Fruit fly (Drosophila melanogaster): ENCODE measurements around the gene CG13070.

CG13070 gene

DNA sequence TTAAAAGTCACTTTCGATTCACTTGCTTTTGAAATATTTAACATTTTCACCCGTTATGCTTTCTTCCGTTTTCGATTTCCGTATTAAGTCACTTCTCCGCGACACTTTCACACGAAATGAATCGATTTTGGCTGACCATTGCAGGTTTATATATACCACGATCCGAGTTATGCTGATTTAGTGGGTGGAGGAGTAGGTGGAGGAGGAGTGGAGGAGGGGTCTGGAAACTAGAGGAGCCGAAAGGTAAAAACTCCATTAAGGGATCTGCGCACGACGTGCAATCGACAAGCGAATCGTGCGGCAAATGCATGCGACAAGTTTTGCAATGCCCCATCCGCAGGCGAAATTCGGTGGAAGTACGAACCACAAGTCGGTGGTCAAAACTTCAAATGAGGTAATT lies 27.7 kb downstream of the CG13070 start, which contains the start of gene CG13045:
Gene CG13045, minus strand, starts transcription at position 101 of the 400 bp plus-strand sequence.
- TF ChIP-seq psq (optimal IDR thresholded peaks at IDR 0.05) (no peak), Myc (optimal IDR thresholded peaks at IDR 0.05) (no peak), h (optimal IDR thresholded peaks at IDR 0.05) (no peak)

DNA sequence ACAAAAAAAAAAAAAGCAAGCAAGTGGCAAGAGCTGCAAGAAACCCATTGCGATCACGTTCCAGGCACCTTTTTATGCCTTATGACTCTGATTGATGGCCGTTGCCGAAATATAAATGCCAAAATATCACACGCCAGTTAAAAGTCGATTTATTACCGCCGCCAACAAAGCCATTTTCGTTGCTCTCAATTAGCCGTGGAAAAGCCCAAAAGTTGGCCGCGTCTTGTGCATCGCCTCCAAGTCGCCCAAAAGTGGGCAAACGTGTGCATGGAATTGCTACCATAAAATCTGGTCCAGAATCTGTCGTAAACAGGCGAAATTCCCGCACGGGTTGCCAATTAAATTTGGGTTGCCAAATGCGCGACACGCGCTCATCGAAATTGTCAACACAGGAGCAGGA lies 28.5 kb downstream of the CG13070 start:
- no peak for TF ChIP-seq Sin3A (optimal IDR thresholded peaks at IDR 0.05)
- no peak for TF ChIP-seq psq (optimal IDR thresholded peaks at IDR 0.05)
- no peak for TF ChIP-seq ttk (optimal IDR thresholded peaks at IDR 0.05)
- no peak for TF ChIP-seq h (optimal IDR thresholded peaks at IDR 0.05)
- no peak for TF ChIP-seq Myc (optimal IDR thresholded peaks at IDR 0.05)
- TF ChIP-seq insv (optimal IDR thresholded peaks at IDR 0.05), result no peak

DNA sequence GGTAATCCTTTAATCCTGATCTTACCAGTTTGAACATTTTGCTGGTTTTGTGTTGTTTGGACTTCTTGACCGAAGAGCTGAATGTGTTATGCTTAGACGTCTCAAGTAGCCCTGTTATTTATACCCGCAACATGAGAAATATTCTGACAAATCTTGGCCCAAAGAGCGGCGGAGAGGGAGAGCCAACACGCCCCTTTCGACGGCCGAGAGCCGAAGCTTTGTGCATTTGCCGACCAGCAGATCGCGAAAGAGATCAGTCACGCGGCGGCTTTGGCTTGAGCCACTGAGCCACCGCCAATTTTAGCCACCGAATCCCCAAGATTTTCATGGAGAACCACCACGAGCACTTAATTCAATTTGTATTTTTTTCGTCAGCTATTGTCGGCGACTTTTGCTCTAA lies 32.3 kb downstream of the CG13070 start, which contains the start of gene CG4962:
Gene CG4962, minus strand, starts transcription at position 101 of the 400 bp plus-strand sequence.
- no peak for TF ChIP-seq ttk (optimal IDR thresholded peaks at IDR 0.05)
- TF ChIP-seq Sin3A (optimal IDR thresholded peaks at IDR 0.05), result no peak
- TF ChIP-seq Myc (optimal IDR thresholded peaks at IDR 0.05), result no peak

DNA sequence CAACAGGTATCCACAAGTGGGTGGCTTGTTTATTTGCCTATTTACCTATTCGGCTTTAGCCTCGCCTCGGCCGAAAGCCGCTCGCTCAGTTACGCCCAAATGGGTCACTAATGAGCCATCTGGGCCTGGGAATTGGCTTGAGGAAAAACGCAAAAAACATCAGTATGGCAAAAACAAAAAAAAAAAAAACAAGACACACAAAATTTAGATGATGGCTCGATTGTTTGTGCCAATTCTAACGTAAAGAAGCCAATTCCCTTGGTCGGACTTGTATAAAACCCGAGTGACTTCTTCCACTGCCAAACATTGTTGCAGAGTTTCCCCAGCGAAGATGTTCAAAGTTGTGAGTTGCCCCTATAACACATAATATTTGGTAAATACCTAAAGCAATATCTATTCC lies 38.0 kb downstream of the CG13070 start, which contains the start of gene CG4982:
Gene CG4982, plus strand, starts transcription at position 301 of the 400 bp plus-strand sequence.
- TF ChIP-seq Myc (optimal IDR thresholded peaks at IDR 0.05), result no peak
- no peak for TF ChIP-seq Sin3A (optimal IDR thresholded peaks at IDR 0.05)
- no peak for TF ChIP-seq ttk (optimal IDR thresholded peaks at IDR 0.05)
- no peak for TF ChIP-seq psq (optimal IDR thresholded peaks at IDR 0.05)
- no peak for TF ChIP-seq h (optimal IDR thresholded peaks at IDR 0.05)
- TF ChIP-seq insv (optimal IDR thresholded peaks at IDR 0.05), result no peak

DNA sequence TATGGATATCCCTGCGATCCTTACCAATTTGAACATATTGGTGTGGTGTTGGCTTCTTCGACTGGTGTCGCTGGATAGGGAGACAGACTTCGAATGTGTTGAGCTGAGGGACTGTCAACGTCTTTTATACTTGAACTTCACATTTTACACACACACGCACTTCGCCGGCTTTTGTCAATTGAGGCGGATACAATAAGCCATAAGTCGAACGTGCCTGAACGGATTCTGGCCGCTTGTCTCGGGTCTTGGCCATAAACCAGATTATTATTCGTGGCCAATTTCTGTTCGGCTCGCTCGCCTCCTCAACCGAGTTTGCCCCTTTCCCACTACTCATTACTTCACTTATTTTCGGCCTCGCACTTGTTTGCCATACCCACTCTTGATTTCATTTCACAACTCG lies 39.9 kb downstream of the CG13070 start, which contains the start of gene CG13044:
Gene CG13044, minus strand, starts transcription at position 101 of the 400 bp plus-strand sequence.
- TF ChIP-seq psq (optimal IDR thresholded peaks at IDR 0.05) (no peak), ttk (optimal IDR thresholded peaks at IDR 0.05) (no peak), h (optimal IDR thresholded peaks at IDR 0.05) (no peak), Sin3A (optimal IDR thresholded peaks at IDR 0.05) (no peak), insv (optimal IDR thresholded peaks at IDR 0.05) (no peak), Myc (optimal IDR thresholded peaks at IDR 0.05) (no peak)

DNA sequence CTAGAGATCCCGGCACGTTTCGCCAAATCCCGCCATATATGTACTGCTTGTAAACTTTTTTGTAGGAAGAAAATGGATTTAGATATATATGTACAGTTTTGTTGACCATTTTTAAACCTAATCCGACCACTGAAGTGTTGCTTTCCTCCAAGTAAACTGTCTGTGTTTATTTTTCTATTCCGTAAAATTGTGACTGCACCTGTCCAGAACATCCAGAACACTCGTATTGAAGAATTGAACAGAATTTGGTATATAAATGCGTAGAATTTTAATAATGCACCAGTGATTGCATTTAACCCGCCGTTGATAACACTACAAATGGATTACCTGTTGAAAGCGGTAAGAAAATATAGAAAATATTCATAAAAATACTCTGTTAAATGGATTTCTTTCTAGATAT lies 40.8 kb downstream of the CG13070 start, which contains the start of gene CG43249:
Gene CG43249, plus strand, starts transcription at position 301 of the 400 bp plus-strand sequence.
- TF ChIP-seq ttk (optimal IDR thresholded peaks at IDR 0.05) (no peak), psq (optimal IDR thresholded peaks at IDR 0.05) (no peak), Myc (optimal IDR thresholded peaks at IDR 0.05) (no peak), Sin3A (optimal IDR thresholded peaks at IDR 0.05) (no peak), insv (optimal IDR thresholded peaks at IDR 0.05) (no peak), h (optimal IDR thresholded peaks at IDR 0.05) (no peak)

DNA sequence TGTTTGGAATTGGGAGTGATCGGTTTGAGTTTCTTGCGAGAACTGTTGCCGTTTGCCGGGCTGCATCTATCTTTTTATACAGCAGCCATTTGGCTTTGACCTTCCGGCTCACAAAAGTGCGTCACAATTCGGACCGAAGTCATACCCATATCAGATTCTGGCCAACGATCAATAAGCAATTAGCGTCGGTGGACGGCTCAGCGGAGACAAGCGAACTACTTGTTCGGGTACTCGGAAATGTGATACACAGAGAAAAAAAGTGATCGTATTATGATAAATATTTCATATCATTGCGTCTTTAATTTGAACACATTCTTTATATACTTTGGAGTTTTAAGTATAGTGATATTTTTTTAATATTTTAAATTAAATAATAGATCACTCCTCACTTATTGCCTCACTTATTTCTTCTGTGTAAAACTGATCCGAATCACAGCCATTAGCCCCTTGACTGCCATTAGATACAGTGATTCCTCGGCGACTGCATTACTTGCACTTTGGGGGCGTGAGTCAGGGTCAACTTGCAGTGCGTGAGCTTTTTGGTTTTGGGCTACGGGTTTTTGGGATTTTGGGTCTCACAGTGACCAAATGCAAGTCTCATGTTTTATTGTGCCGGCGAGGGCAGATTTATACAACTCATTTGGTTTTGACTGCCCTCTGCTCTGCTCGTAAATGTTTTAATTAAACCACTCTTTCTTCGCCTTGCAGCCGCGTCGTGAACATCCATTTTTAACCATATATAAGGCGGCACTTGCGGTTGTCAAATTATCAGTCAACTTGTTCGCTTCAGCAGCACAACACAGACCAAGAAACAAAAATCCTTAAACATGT lies 42.9 kb downstream of the CG13070 start, which contains the start of the genes CG13043 and CG13063:
Gene CG13043, minus strand, starts transcription at position 51 of the 831 bp plus-strand sequence.
Gene CG13063, plus strand, starts transcription at position 781 of the 831 bp plus-strand sequence.
- no peak for TF ChIP-seq Myc (optimal IDR thresholded peaks at IDR 0.05)
- no peak for TF ChIP-seq psq (optimal IDR thresholded peaks at IDR 0.05)
- no peak for TF ChIP-seq h (optimal IDR thresholded peaks at IDR 0.05)
- TF ChIP-seq ttk (optimal IDR thresholded peaks at IDR 0.05), result no peak
- TF ChIP-seq Sin3A (optimal IDR thresholded peaks at IDR 0.05), result no peak
- no peak for TF ChIP-seq insv (optimal IDR thresholded peaks at IDR 0.05)

DNA sequence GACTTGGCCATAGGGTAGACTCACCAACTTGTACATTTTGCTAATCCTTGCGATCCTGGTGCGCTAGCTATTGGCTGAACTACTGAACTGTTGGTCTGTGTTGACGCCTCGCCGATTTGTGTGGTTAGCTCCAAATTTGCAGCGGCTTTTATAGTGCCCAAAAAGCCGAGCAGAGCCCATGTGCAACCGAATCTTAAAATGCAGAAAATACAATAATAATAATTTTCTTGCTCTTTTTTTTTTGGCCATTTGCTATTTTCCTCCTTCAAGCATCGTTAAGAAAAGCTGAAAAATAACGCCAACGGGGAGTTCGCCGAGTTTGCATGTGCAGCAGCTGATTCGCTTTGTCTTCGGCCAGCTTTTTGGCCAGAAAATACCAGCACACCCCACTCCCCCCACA lies 45.2 kb downstream of the CG13070 start, which contains the start of gene CG13042:
Gene CG13042, minus strand, starts transcription at position 101 of the 400 bp plus-strand sequence.
- no peak for TF ChIP-seq Sin3A (optimal IDR thresholded peaks at IDR 0.05)
- TF ChIP-seq insv (optimal IDR thresholded peaks at IDR 0.05), result no peak
- TF ChIP-seq psq (optimal IDR thresholded peaks at IDR 0.05), result no peak
- no peak for TF ChIP-seq h (optimal IDR thresholded peaks at IDR 0.05)
- no peak for TF ChIP-seq Myc (optimal IDR thresholded peaks at IDR 0.05)
- no peak for TF ChIP-seq ttk (optimal IDR thresholded peaks at IDR 0.05)

DNA sequence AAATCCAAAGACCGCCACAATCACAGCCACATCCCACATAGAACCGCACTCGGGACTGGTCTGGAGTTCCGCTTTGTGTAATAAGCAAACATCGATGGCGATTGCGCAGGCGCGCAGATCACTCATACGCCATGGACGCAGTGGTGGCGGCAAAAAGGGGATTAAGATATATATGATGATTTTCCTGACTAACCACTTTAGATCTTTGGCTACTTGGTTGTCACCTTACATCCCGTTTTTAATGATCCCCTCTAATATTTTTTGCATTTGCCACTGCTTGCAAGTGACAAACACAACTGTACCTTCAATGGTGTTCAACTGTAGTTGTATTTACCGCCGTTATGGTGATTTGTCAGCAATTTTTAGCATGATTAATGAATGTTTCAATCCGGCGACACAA lies 46.8 kb downstream of the CG13070 start:
- no peak for TF ChIP-seq ttk (optimal IDR thresholded peaks at IDR 0.05)
- no peak for TF ChIP-seq Myc (optimal IDR thresholded peaks at IDR 0.05)
- no peak for TF ChIP-seq psq (optimal IDR thresholded peaks at IDR 0.05)
- TF ChIP-seq Sin3A (optimal IDR thresholded peaks at IDR 0.05), result no peak
- no peak for TF ChIP-seq h (optimal IDR thresholded peaks at IDR 0.05)
- no peak for TF ChIP-seq insv (optimal IDR thresholded peaks at IDR 0.05)

Data from Kc167 (cell line).